Worm (Caenorhabditis elegans): Measurements from ENCODE around the gene pals-26.

- TF ChIP-seq sptf-1 (tag; optimal IDR thresholded peaks at IDR 0.05) (no peak), bed-3 (GFP tag; optimal IDR thresholded peaks at IDR 0.05) (no peak), elt-3 (tag; optimal IDR thresholded peaks at IDR 0.05) (no peak), cnd-1 (tag; optimal IDR thresholded peaks at IDR 0.05) (no peak), unc-62 (GFP tag; optimal IDR thresholded peaks at IDR 0.05) (no peak), elt-1 (tag; optimal IDR thresholded peaks at IDR 0.05; ENCODE audit: borderline replicate concordance, insufficient read depth) (no peak), mls-2 (tag; optimal IDR thresholded peaks at IDR 0.05) (no peak), pha-4 (tag; optimal IDR thresholded peaks at IDR 0.05) (no peak), lin-13 (tag; optimal IDR thresholded peaks at IDR 0.05) (no peak), unc-39 (tag; optimal IDR thresholded peaks at IDR 0.05) (no peak), nhr-76 (tag; optimal IDR thresholded peaks at IDR 0.05) (no peak), mep-1 (tag; optimal IDR thresholded peaks at IDR 0.05) (no peak), nhr-12 (tag; optimal IDR thresholded peaks at IDR 0.05) (no peak), lin-32 (GFP tag; optimal IDR thresholded peaks at IDR 0.05) (no peak)
Observed at ce11 chrIII:4345034-4345433, 29.9 kb upstream of the pals-26 start, which contains the start of gene hse-5.

All from whole organism, mixed stage, embryonic.